Worm (Caenorhabditis elegans) whole organism, mixed stage, embryonic: ENCODE measurements around the gene Y102A5C.2.

Experiments
- drap-1 ChIP-seq: fragments of 200-800 bp; sonication (Bioruptor generic); optimal IDR thresholded peaks from 3 replicates; lab custom pipeline; 2018; ENCODE audit warnings: mild to moderate bottlenecking, missing genetic modification characterization, missing compliant biosample characterization
- lin-13 ChIP-seq: fragments of 150-350 bp; optimal IDR thresholded peaks from 2 replicates; lab custom pipeline; 2014; ENCODE audit warnings: missing biosample characterization, missing genetic modification characterization
- unc-120 ChIP-seq: sonication (generic microtip); optimal IDR thresholded peaks from 2 replicates; lab custom pipeline; 2017; ENCODE audit warnings: missing genetic modification characterization, missing compliant biosample characterization; ENCODE audit not compliant: poor library complexity, severe bottlenecking

ce11 chrV:16918378-16918777 is at the start of gene Y102A5C.2, which contains the start of gene fbxa-206:
- TF ChIP-seq lin-13: no peak
- no peak for TF ChIP-seq unc-120 (tag; lab: Kevin White, UChicago)
- TF ChIP-seq drap-1 (GFP tag; lab: Kevin White, UChicago): no peak
